Fruit fly (Drosophila melanogaster) whole organism, embryonic: ENCODE measurements around the gene CG6195.
A peak's percentile ranks its signal among the peaks of the same experiment; 100 is the strongest.

Experiments
- Ada2b ChIP-seq: fragments of 200-800 bp; sonication (Bioruptor generic); IDR thresholded peaks from 2 replicates; pipeline ENCODE4 v1.3.6; 2022; ENCODE audit warnings: missing biosample characterization, missing genetic modification characterization
- CG11504 ChIP-seq: fragments of 200-800 bp; sonication (Bioruptor generic); optimal IDR thresholded peaks from 3 replicates; lab custom pipeline; 2019; ENCODE audit warnings: missing biosample characterization, mild to moderate bottlenecking, missing genetic modification characterization, moderate library complexity
- CG12104 ChIP-seq: fragments of 200-800 bp; sonication (Bioruptor generic); optimal IDR thresholded peaks from 3 replicates; lab custom pipeline; 2016; ENCODE audit warnings: missing biosample characterization, missing genetic modification characterization
- CG12299 ChIP-seq: fragments of 200-800 bp; sonication (Bioruptor generic); optimal IDR thresholded peaks from 2 replicates; lab custom pipeline; 2018; ENCODE audit warnings: missing biosample characterization, mild to moderate bottlenecking, missing genetic modification characterization
- CG12744 ChIP-seq: fragments of 200-800 bp; sonication (Bioruptor generic); optimal IDR thresholded peaks from 2 replicates; lab custom pipeline; 2016; ENCODE audit warnings: missing biosample characterization, missing genetic modification characterization
- CG15269 ChIP-seq: fragments of 200-800 bp; sonication (Bioruptor generic); optimal IDR thresholded peaks from 2 replicates; lab custom pipeline; 2018; ENCODE audit warnings: missing biosample characterization, mild to moderate bottlenecking, missing genetic modification characterization, moderate library complexity
- CG16813 ChIP-seq: fragments of 200-800 bp; sonication (Bioruptor generic); IDR thresholded peaks from 3 replicates; pipeline ENCODE4 v1.3.6; 2022; ENCODE audit warnings: missing biosample characterization, missing genetic modification characterization; ENCODE audit not compliant: partially characterized antibody
- CG2120 ChIP-seq: fragments of 200-800 bp; sonication (Bioruptor generic); optimal IDR thresholded peaks from 3 replicates; lab custom pipeline; 2016; ENCODE audit warnings: missing biosample characterization, missing genetic modification characterization
- CG30403 ChIP-seq: fragments of 200-800 bp; sonication (Bioruptor generic); optimal IDR thresholded peaks from 3 replicates; lab custom pipeline; 2016; ENCODE audit warnings: missing biosample characterization, missing genetic modification characterization
- CG3281 ChIP-seq: fragments of 200-800 bp; sonication (Bioruptor generic); optimal IDR thresholded peaks from 3 replicates; lab custom pipeline; 2017; ENCODE audit warnings: missing biosample characterization, mild to moderate bottlenecking, missing genetic modification characterization
- CG5245 ChIP-seq: fragments of 200-800 bp; sonication (Bioruptor generic); optimal IDR thresholded peaks from 3 replicates; lab custom pipeline; 2016; ENCODE audit warnings: missing biosample characterization, missing genetic modification characterization
- CG6765 ChIP-seq: fragments of 200-800 bp; sonication (Bioruptor generic); optimal IDR thresholded peaks from 3 replicates; lab custom pipeline; 2017; ENCODE audit warnings: missing biosample characterization, mild to moderate bottlenecking, missing genetic modification characterization
- CG7556 ChIP-seq: fragments of 200-800 bp; sonication (Bioruptor generic); optimal IDR thresholded peaks from 2 replicates; lab custom pipeline; 2017; ENCODE audit warnings: missing biosample characterization, mild to moderate bottlenecking, missing genetic modification characterization
- CG7839 ChIP-seq: fragments of 200-800 bp; sonication (Bioruptor generic); optimal IDR thresholded peaks from 3 replicates; lab custom pipeline; 2018; ENCODE audit warnings: missing biosample characterization, mild to moderate bottlenecking, missing genetic modification characterization, moderate library complexity
- CG9932 ChIP-seq: fragments of 200-800 bp; sonication (Bioruptor generic); IDR thresholded peaks from 2 replicates; pipeline ENCODE4 v1.3.6; 2022; ENCODE audit warnings: missing biosample characterization, missing genetic modification characterization
- CoRest ChIP-seq: fragments of 200-800 bp; sonication (Bioruptor generic); optimal IDR thresholded peaks from 3 replicates; lab custom pipeline; 2018; ENCODE audit warnings: missing biosample characterization, mild to moderate bottlenecking, missing genetic modification characterization, moderate library complexity
- Drgx ChIP-seq: fragments of 200-800 bp; sonication (Bioruptor generic); IDR thresholded peaks from 2 replicates; pipeline ENCODE4 v1.3.6; 2022; ENCODE audit warnings: missing biosample characterization, missing genetic modification characterization
- Fer1 ChIP-seq: fragments of 200-800 bp; sonication (Bioruptor generic); optimal IDR thresholded peaks from 2 replicates; lab custom pipeline; 2017; ENCODE audit warnings: missing biosample characterization, mild to moderate bottlenecking, missing genetic modification characterization
- Hr51 ChIP-seq, 2 experiments: fragments of 200-800 bp; sonication (Bioruptor generic); optimal IDR thresholded peaks; 2 replicates in 1 of 2; 3 replicates in 1 of 2; lab custom pipeline; 2016 to 2018; ENCODE audit warnings: missing biosample characterization in 2 of 2, missing genetic modification characterization in 2 of 2, mild to moderate bottlenecking in 1 of 2, moderate library complexity in 1 of 2
- Hsf ChIP-seq: fragments of 200-800 bp; sonication (Bioruptor generic); optimal IDR thresholded peaks from 3 replicates; lab custom pipeline; 2016; ENCODE audit warnings: missing biosample characterization, missing genetic modification characterization
- MBD-R2 ChIP-seq: fragments of 200-800 bp; sonication (Bioruptor generic); IDR thresholded peaks from 2 replicates; pipeline ENCODE4 v1.3.6; 2022; ENCODE audit warnings: missing biosample characterization, missing genetic modification characterization
- MESR4 ChIP-seq: fragments of 200-800 bp; sonication (Bioruptor generic); optimal IDR thresholded peaks from 2 replicates; lab custom pipeline; 2018; ENCODE audit warnings: missing biosample characterization, mild to moderate bottlenecking, missing genetic modification characterization, moderate library complexity
- Med ChIP-seq: fragments of 200-800 bp; sonication (Bioruptor generic); peaks from one replicate; lab custom pipeline; 2016; ENCODE audit warnings: missing biosample characterization, missing genetic modification characterization, mild to moderate bottlenecking, inconsistent platforms, moderate library complexity
- Meics ChIP-seq: fragments of 200-800 bp; sonication (Bioruptor generic); optimal IDR thresholded peaks from 2 replicates; lab custom pipeline; 2017; ENCODE audit warnings: missing biosample characterization, mild to moderate bottlenecking, missing genetic modification characterization
- Nf-YC ChIP-seq: fragments of 200-800 bp; optimal IDR thresholded peaks from 3 replicates; lab custom pipeline; 2019; ENCODE audit warnings: missing biosample characterization, mild to moderate bottlenecking, missing genetic modification characterization, moderate library complexity
- PHDP ChIP-seq: fragments of 200-800 bp; sonication (Bioruptor generic); optimal IDR thresholded peaks from 3 replicates; lab custom pipeline; 2018; ENCODE audit warnings: missing biosample characterization, mild to moderate bottlenecking, missing genetic modification characterization, moderate library complexity
- Poxn ChIP-seq: fragments of 200-800 bp; sonication (Bioruptor generic); IDR thresholded peaks from 2 replicates; pipeline ENCODE4 v1.3.6; 2022; ENCODE audit warnings: missing biosample characterization, missing genetic modification characterization
- Ptx1 ChIP-seq: fragments of 200-800 bp; sonication (Bioruptor generic); IDR thresholded peaks from 2 replicates; pipeline ENCODE4 v1.3.6; 2022; ENCODE audit warnings: missing biosample characterization, missing genetic modification characterization
- Ravus ChIP-seq: fragments of 200-800 bp; sonication (Bioruptor generic); IDR thresholded peaks from 2 replicates; pipeline ENCODE4 v1.3.6; 2022; ENCODE audit warnings: missing biosample characterization, missing genetic modification characterization
- Rfx ChIP-seq: fragments of 200-800 bp; sonication (Bioruptor generic); IDR thresholded peaks from 2 replicates; pipeline ENCODE4 v1.3.6; 2022; ENCODE audit warnings: missing biosample characterization, missing genetic modification characterization
- Xrp1 ChIP-seq: fragments of 200-800 bp; sonication (Bioruptor generic); IDR thresholded peaks from 2 replicates; pipeline ENCODE4 v1.3.6; 2022; ENCODE audit warnings: missing biosample characterization, missing genetic modification characterization
- bab2 ChIP-seq: fragments of 200-800 bp; sonication (Bioruptor generic); optimal IDR thresholded peaks from 2 replicates; lab custom pipeline; 2016; ENCODE audit warnings: missing biosample characterization, missing genetic modification characterization
- chif ChIP-seq, 2 experiments: fragments of 200-800 bp; sonication (Bioruptor generic); optimal IDR thresholded peaks; 3 replicates each; lab custom pipeline; 2016; ENCODE audit warnings: missing biosample characterization in 2 of 2, missing genetic modification characterization in 2 of 2
- dmrt99B ChIP-seq: fragments of 200-800 bp; sonication (Bioruptor generic); optimal IDR thresholded peaks from 2 replicates; lab custom pipeline; 2018; ENCODE audit warnings: missing biosample characterization, mild to moderate bottlenecking, missing genetic modification characterization, moderate library complexity
- dysf ChIP-seq: fragments of 200-800 bp; sonication (Bioruptor generic); IDR thresholded peaks from 3 replicates; pipeline ENCODE4 v1.3.6; 2022; ENCODE audit warnings: missing biosample characterization, missing genetic modification characterization
- gem ChIP-seq: fragments of 200-800 bp; sonication (Bioruptor generic); optimal IDR thresholded peaks from 2 replicates; lab custom pipeline; 2019; ENCODE audit warnings: missing biosample characterization, mild to moderate bottlenecking, missing genetic modification characterization, moderate library complexity
- grau ChIP-seq: fragments of 200-800 bp; optimal IDR thresholded peaks from 3 replicates; lab custom pipeline; 2019; ENCODE audit warnings: missing biosample characterization, mild to moderate bottlenecking, missing genetic modification characterization, moderate library complexity
- jing ChIP-seq: fragments of 200-800 bp; sonication (Bioruptor generic); optimal IDR thresholded peaks from 2 replicates; lab custom pipeline; 2018; ENCODE audit warnings: missing biosample characterization, mild to moderate bottlenecking, missing genetic modification characterization
- lab ChIP-seq: fragments of 200-800 bp; sonication (Bioruptor generic); optimal IDR thresholded peaks from 3 replicates; lab custom pipeline; 2017; ENCODE audit warnings: missing biosample characterization, missing genetic modification characterization, mild to moderate bottlenecking, moderate library complexity, missing genetic modification reagents
- lilli ChIP-seq: fragments of 200-800 bp; sonication (Bioruptor generic); optimal IDR thresholded peaks from 3 replicates; lab custom pipeline; 2016; ENCODE audit warnings: missing biosample characterization, missing genetic modification characterization
- lmd ChIP-seq: fragments of 200-800 bp; sonication (Bioruptor generic); IDR thresholded peaks from 2 replicates; pipeline ENCODE4 v1.3.6; 2022; ENCODE audit warnings: missing biosample characterization, missing genetic modification characterization
- mam ChIP-seq: fragments of 200-800 bp; sonication (Bioruptor generic); optimal IDR thresholded peaks from 3 replicates; lab custom pipeline; 2016; ENCODE audit warnings: missing biosample characterization, missing genetic modification characterization
- row ChIP-seq: fragments of 200-800 bp; sonication (Bioruptor generic); IDR thresholded peaks from 3 replicates; pipeline ENCODE4 v1.3.6; 2022; ENCODE audit warnings: missing biosample characterization, missing genetic modification characterization
- salm ChIP-seq: fragments of 200-800 bp; sonication (Bioruptor generic); optimal IDR thresholded peaks from 2 replicates; lab custom pipeline; 2018; ENCODE audit warnings: missing biosample characterization, mild to moderate bottlenecking, missing genetic modification characterization
- sens ChIP-seq: fragments of 200-800 bp; sonication (Bioruptor generic); peaks from one replicate; lab custom pipeline; 2016; ENCODE audit warnings: missing biosample characterization, missing genetic modification characterization
- slbo ChIP-seq: fragments of 200-800 bp; sonication (Bioruptor generic); IDR thresholded peaks from 2 replicates; pipeline ENCODE4 v1.3.6; 2022; ENCODE audit warnings: missing biosample characterization, missing genetic modification characterization
- sob ChIP-seq: fragments of 200-800 bp; sonication (Bioruptor generic); IDR thresholded peaks from 2 replicates; pipeline ENCODE4 v1.3.6; 2022; ENCODE audit warnings: missing biosample characterization, missing genetic modification characterization
- sr ChIP-seq: fragments of 200-800 bp; sonication (Bioruptor generic); IDR thresholded peaks from 3 replicates; pipeline ENCODE4 v1.3.6; 2022; ENCODE audit warnings: missing biosample characterization, missing genetic modification characterization
- tgo ChIP-seq: fragments of 200-800 bp; sonication (Bioruptor generic); IDR thresholded peaks from 3 replicates; pipeline ENCODE4 v1.3.6; 2022; ENCODE audit warnings: missing biosample characterization, missing genetic modification characterization
- tna ChIP-seq: fragments of 200-800 bp; sonication (Bioruptor generic); IDR thresholded peaks from 2 replicates; pipeline ENCODE4 v1.3.6; 2022; ENCODE audit warnings: missing biosample characterization, missing genetic modification characterization; ENCODE audit not compliant: partially characterized antibody
- unc-4 ChIP-seq: fragments of 200-800 bp; sonication (Bioruptor generic); IDR thresholded peaks from 2 replicates; pipeline ENCODE4 v1.3.6; 2022; ENCODE audit warnings: missing biosample characterization, missing genetic modification characterization; ENCODE audit not compliant: partially characterized antibody

CG6195 gene

DNA sequence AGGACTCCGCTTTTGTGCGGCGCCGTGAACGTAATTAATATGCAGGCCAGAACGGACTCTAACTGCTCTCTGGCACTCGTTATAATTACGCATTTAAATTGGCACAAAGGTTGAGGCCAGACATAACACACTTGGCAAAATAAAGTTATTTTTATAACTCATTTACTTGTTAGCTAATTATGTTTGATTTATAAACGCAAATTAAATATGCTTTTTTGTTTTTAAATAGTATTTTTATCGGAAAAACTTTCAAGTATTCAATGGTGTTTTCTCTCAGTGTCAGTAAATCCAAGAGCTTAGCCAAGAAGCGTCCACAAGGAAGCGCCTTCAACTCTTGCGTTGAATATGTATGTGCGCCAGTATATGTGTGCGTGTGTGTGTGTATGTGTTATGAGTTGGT lies 24.7 kb upstream of the CG6195 start:
- TF ChIP-seq chif (GFP tag; optimal IDR thresholded peaks at IDR 0.05; lab: Kevin White, UChicago), result no peak
- TF ChIP-seq CG7556 (GFP tag; lab: Kevin White, UChicago), result peak; percentile 15
- peak; percentile 5 for TF ChIP-seq PHDP (tag; lab: Kevin White, UChicago)
- peak; percentile 11 for TF ChIP-seq grau
- TF ChIP-seq MBD-R2 (GFP tag; lab: Robert Waterston, UW), result no peak
- peak; percentile 25 for TF ChIP-seq Med (GFP tag; lab: Kevin White, UChicago)
- TF ChIP-seq CG5245 (GFP tag; lab: Kevin White, UChicago), result no peak
- peak; percentile 37 for TF ChIP-seq CG11504
- peak; percentile 41; the same call in 1 of the 2 replicates for TF ChIP-seq slbo (GFP tag; lab: Robert Waterston, UW)
- no peak for TF ChIP-seq salm (tag; lab: Kevin White, UChicago)
- peak; percentile 21; the same call in 1 of the 2 replicates for TF ChIP-seq lmd (GFP tag; lab: Robert Waterston, UW)
- TF ChIP-seq tgo (GFP tag; lab: Robert Waterston, UW), result peak; percentile 53; the same call in 1 of the 3 replicates
- no peak for TF ChIP-seq MESR4 (GFP tag; lab: Kevin White, UChicago)
- TF ChIP-seq sr (GFP tag; lab: Robert Waterston, UW), result no peak
- TF ChIP-seq CG12744 (GFP tag; lab: Kevin White, UChicago), result no peak
- no peak for TF ChIP-seq unc-4 (GFP tag; lab: Robert Waterston, UW)
- no peak for TF ChIP-seq CG12104 (GFP tag; lab: Kevin White, UChicago)
- 0 out of 2 replicates have a peak, but pooled peaks have one; percentile 5 for TF ChIP-seq Rfx (GFP tag; lab: Robert Waterston, UW)
- TF ChIP-seq Ravus, result no peak
- TF ChIP-seq Xrp1 (GFP tag; lab: Robert Waterston, UW), result peak; percentile 34; the same call in 1 of the 2 replicates
- peak; percentile 31 for TF ChIP-seq Meics (GFP tag; lab: Kevin White, UChicago)
- TF ChIP-seq Ptx1, result peak; percentile 27; the same call in 1 of the 2 replicates
- peak; percentile 13 for TF ChIP-seq CG3281 (GFP tag; lab: Kevin White, UChicago)
- TF ChIP-seq Hsf, result peak; percentile 3
- TF ChIP-seq sob (GFP tag; lab: Robert Waterston, UW), result 0 out of 2 replicates have a peak, but pooled peaks have one; percentile 32
- peak; percentile 19 for TF ChIP-seq CG15269 (tag; lab: Kevin White, UChicago)
- peak; percentile 20 for TF ChIP-seq CG7839 (tag; lab: Kevin White, UChicago)
- peak; percentile 20; the same call in 1 of the 2 replicates for TF ChIP-seq CG9932 (GFP tag; lab: Robert Waterston, UW)
- peak; percentile 56 for TF ChIP-seq lab
- TF ChIP-seq tna, result no peak
- TF ChIP-seq Fer1 (GFP tag; lab: Kevin White, UChicago), result peak; percentile 42
- TF ChIP-seq jing (GFP tag; lab: Kevin White, UChicago), result no peak
- TF ChIP-seq dmrt99B (tag; lab: Kevin White, UChicago), result peak; percentile 2
- no peak for TF ChIP-seq CG16813 (GFP tag; lab: Robert Waterston, UW)
- TF ChIP-seq sens (GFP tag; lab: Kevin White, UChicago), result peak; percentile 84
- peak; percentile 18 for TF ChIP-seq lilli (GFP tag; lab: Kevin White, UChicago)
- 0 out of 2 replicates have a peak, but pooled peaks have one; percentile 4 for TF ChIP-seq Ada2b (GFP tag; lab: Robert Waterston, UW)
- TF ChIP-seq Drgx (GFP tag; lab: Robert Waterston, UW), result no peak
- TF ChIP-seq Nf-YC (tag; lab: Kevin White, UChicago), result no peak
- TF ChIP-seq Hr51 (GFP tag; optimal IDR thresholded peaks at IDR 0.05; lab: Kevin White, UChicago), result peak in 1 of 2 experiments; percentile 31
- TF ChIP-seq CG2120 (GFP tag; lab: Kevin White, UChicago), result peak; percentile 54
- TF ChIP-seq gem, result peak; percentile 40
- TF ChIP-seq CG30403, result peak; percentile 31
- no peak for TF ChIP-seq CoRest (tag; lab: Kevin White, UChicago)
- TF ChIP-seq CG12299 (tag; lab: Kevin White, UChicago), result peak; percentile 3
- TF ChIP-seq CG6765 (GFP tag; lab: Kevin White, UChicago), result peak; percentile 25
- no peak for TF ChIP-seq Poxn (GFP tag; lab: Robert Waterston, UW)
- TF ChIP-seq bab2 (GFP tag; lab: Kevin White, UChicago), result peak; percentile 18
- TF ChIP-seq row, result peak; percentile 48; the same call in 2 of the 3 replicates
- peak; percentile 6 for TF ChIP-seq mam (GFP tag; lab: Kevin White, UChicago)
- TF ChIP-seq dysf, result no peak; the same call in 2 of the 3 replicates
